Fruit fly (Drosophila melanogaster): ENCODE data around the gene CG3939.

CG3939 gene

dm6 chrX:3162405-3163256 is 12.2 kb upstream of the CG3939 start (continued):
- peak; percentile 83 for TF ChIP-seq Dek (tag; optimal IDR thresholded peaks at IDR 0.05)
- TF ChIP-seq BEAF-32 (GFP tag; optimal IDR thresholded peaks at IDR 0.05), result peak; percentile 14
- TF ChIP-seq ems (GFP tag; optimal IDR thresholded peaks at IDR 0.05), result peak; percentile 88
- peak; percentile 90 for TF ChIP-seq Aef1 (GFP tag; IDR thresholded peaks at IDR 0.05)
- 0 out of 3 replicates have a peak, but pooled peaks have one; percentile 33 for TF ChIP-seq knrl (GFP tag; IDR thresholded peaks at IDR 0.05; ENCODE audit: partially characterized antibody)
- TF ChIP-seq CG9876 (GFP tag; optimal IDR thresholded peaks at IDR 0.05), result peak; percentile 80
- peak; percentile 96 for TF ChIP-seq unpg (GFP tag; optimal IDR thresholded peaks at IDR 0.05)
- TF ChIP-seq Bteb2 (GFP tag; optimal IDR thresholded peaks at IDR 0.05), result peak; percentile 88
- TF ChIP-seq sisA (GFP tag; IDR thresholded peaks at IDR 0.05), result peak; percentile 96
- peak; percentile 57 for TF ChIP-seq sug (tag; optimal IDR thresholded peaks at IDR 0.05)
- peak; percentile 73 for TF ChIP-seq cato (GFP tag; optimal IDR thresholded peaks at IDR 0.05; ENCODE audit: borderline replicate concordance)
- TF ChIP-seq ase (GFP tag; IDR thresholded peaks at IDR 0.05), result peak; percentile 91
- TF ChIP-seq Opbp (GFP tag; IDR thresholded peaks at IDR 0.05; ENCODE audit: partially characterized antibody), result peak; percentile 47; the same call in 1 of the 3 replicates
- peak; percentile 92 for TF ChIP-seq so (GFP tag; IDR thresholded peaks at IDR 0.05)
- peak; percentile 78 for TF ChIP-seq CG1832 (GFP tag; optimal IDR thresholded peaks at IDR 0.05)
- peak; percentile 93 for TF ChIP-seq CG4424 (GFP tag; optimal IDR thresholded peaks at IDR 0.05)
- TF ChIP-seq NC2β (GFP tag; optimal IDR thresholded peaks at IDR 0.05), result peak; percentile 91
- TF ChIP-seq Six4 (GFP tag; optimal IDR thresholded peaks at IDR 0.05), result peak; percentile 92
- 0 out of 2 replicates have a peak, but pooled peaks have one; percentile 22 for TF ChIP-seq bbx (GFP tag; IDR thresholded peaks at IDR 0.05; ENCODE audit: partially characterized antibody)
- peak; percentile 71 for TF ChIP-seq CG15514 (GFP tag; optimal IDR thresholded peaks at IDR 0.05)
- TF ChIP-seq prd (optimal IDR thresholded peaks at IDR 0.05), result no peak
- peak; percentile 95 for TF ChIP-seq prd (GFP tag; IDR thresholded peaks at IDR 0.05)
- peak; percentile 90 for TF ChIP-seq H2.0 (GFP tag; IDR thresholded peaks at IDR 0.05)
- TF ChIP-seq CG11560 (tag; IDR thresholded peaks at IDR 0.05), result peak; percentile 71
- peak; percentile 86 for TF ChIP-seq CG2120 (GFP tag; optimal IDR thresholded peaks at IDR 0.05)
- TF ChIP-seq CG13296 (GFP tag; optimal IDR thresholded peaks at IDR 0.05), result peak; percentile 87
- peak; percentile 82 for TF ChIP-seq run (tag; optimal IDR thresholded peaks at IDR 0.05)
- peak; percentile 89 for TF ChIP-seq CrebB (tag; optimal IDR thresholded peaks at IDR 0.05)
- peak; percentile 93 for TF ChIP-seq gcm2 (GFP tag; optimal IDR thresholded peaks at IDR 0.05)
- no peak for TF ChIP-seq CG8478 (optimal IDR thresholded peaks at IDR 0.05)
- TF ChIP-seq Hmr (GFP tag; optimal IDR thresholded peaks at IDR 0.05), result peak; percentile 86
- peak; percentile 14 for TF ChIP-seq Lpt (GFP tag; optimal IDR thresholded peaks at IDR 0.05)
- TF ChIP-seq kay (GFP tag; optimal IDR thresholded peaks at IDR 0.05), result peak; percentile 88
- TF ChIP-seq ERR (GFP tag; optimal IDR thresholded peaks at IDR 0.05), result peak; percentile 85
- TF ChIP-seq CG18599 (GFP tag; optimal IDR thresholded peaks at IDR 0.05), result peak; percentile 91
- TF ChIP-seq CG1024 (GFP tag; IDR thresholded peaks at IDR 0.05), result peak; percentile 86
- TF ChIP-seq eve (GFP tag; optimal IDR thresholded peaks at IDR 0.05), result peak in 1 of 2 experiments; percentile 72
- TF ChIP-seq pum (GFP tag; optimal IDR thresholded peaks at IDR 0.05), result peak; percentile 94
- TF ChIP-seq grau (tag; optimal IDR thresholded peaks at IDR 0.05), result peak; percentile 92
- TF ChIP-seq lmd (GFP tag; IDR thresholded peaks at IDR 0.05), result peak; percentile 93
- peak; percentile 88 for TF ChIP-seq Meics (GFP tag; optimal IDR thresholded peaks at IDR 0.05)
- peak; percentile 67 for TF ChIP-seq Jarid2 (GFP tag; optimal IDR thresholded peaks at IDR 0.05)
- peak; percentile 85 for TF ChIP-seq CG4707 (GFP tag; optimal IDR thresholded peaks at IDR 0.05)
- TF ChIP-seq shn (GFP tag; optimal IDR thresholded peaks at IDR 0.05), result peak; percentile 92
- TF ChIP-seq CG7987 (GFP tag; optimal IDR thresholded peaks at IDR 0.05), result peak; percentile 68
- peak; percentile 83 for TF ChIP-seq scrt (GFP tag; optimal IDR thresholded peaks at IDR 0.05)
- peak; percentile 96 for TF ChIP-seq ci (GFP tag; IDR thresholded peaks at IDR 0.05)
- TF ChIP-seq twi (tag; optimal IDR thresholded peaks at IDR 0.05), result peak; percentile 96
- no peak for TF ChIP-seq CG7745 (tag; optimal IDR thresholded peaks at IDR 0.05)
